Fruit fly (Drosophila melanogaster) whole organism, embryonic: ENCODE data around the gene Klp68D.

Experiments
- Atf-2 ChIP-seq: fragments of 200-800 bp; sonication (Bioruptor generic); optimal IDR thresholded peaks from 2 replicates; lab custom pipeline; 2016; ENCODE audit warnings: missing biosample characterization, missing genetic modification characterization
- B-H1 ChIP-seq: fragments of 200-800 bp; sonication (Bioruptor generic); IDR thresholded peaks from 3 replicates; pipeline ENCODE4 v1.3.6; 2022; ENCODE audit warnings: missing biosample characterization, missing genetic modification characterization
- CG10321 ChIP-seq: fragments of 200-800 bp; sonication (Bioruptor generic); IDR thresholded peaks from 2 replicates; pipeline ENCODE4 v1.3.6; 2022; ENCODE audit warnings: missing biosample characterization, missing genetic modification characterization
- CG10979 ChIP-seq: fragments of 200-800 bp; sonication (Bioruptor generic); optimal IDR thresholded peaks from 2 replicates; lab custom pipeline; 2018; ENCODE audit warnings: missing biosample characterization, mild to moderate bottlenecking, missing genetic modification characterization, moderate library complexity
- CG11093 ChIP-seq: fragments of 200-800 bp; sonication (Bioruptor generic); IDR thresholded peaks from 3 replicates; pipeline ENCODE4 v1.3.6; 2022; ENCODE audit warnings: missing biosample characterization, missing genetic modification characterization
- CG14014 ChIP-seq: fragments of 200-800 bp; sonication (Bioruptor generic); IDR thresholded peaks from 2 replicates; pipeline ENCODE4 v1.3.6; 2022; ENCODE audit warnings: missing biosample characterization, missing genetic modification characterization
- CG16815 ChIP-seq: fragments of 200-800 bp; sonication (Bioruptor generic); optimal IDR thresholded peaks from 3 replicates; lab custom pipeline; 2017; ENCODE audit warnings: missing biosample characterization, mild to moderate bottlenecking, missing genetic modification characterization
- CG1792 ChIP-seq: fragments of 200-800 bp; sonication (Bioruptor generic); optimal IDR thresholded peaks from 2 replicates; lab custom pipeline; 2016; ENCODE audit warnings: missing biosample characterization, missing genetic modification characterization
- CG18011 ChIP-seq: fragments of 200-800 bp; sonication (Bioruptor generic); optimal IDR thresholded peaks from 2 replicates; lab custom pipeline; 2017; ENCODE audit warnings: missing biosample characterization, missing genetic modification characterization, mild to moderate bottlenecking, moderate library complexity, missing genotype
- CG2116 ChIP-seq: fragments of 200-800 bp; sonication (Bioruptor generic); optimal IDR thresholded peaks from 3 replicates; lab custom pipeline; 2018; ENCODE audit warnings: missing biosample characterization, mild to moderate bottlenecking, missing genetic modification characterization
- CG2202 ChIP-seq: fragments of 200-800 bp; sonication (Bioruptor generic); optimal IDR thresholded peaks from 2 replicates; lab custom pipeline; 2018; ENCODE audit warnings: missing biosample characterization, mild to moderate bottlenecking, missing genetic modification characterization
- CG30431 ChIP-seq: fragments of 200-800 bp; sonication (Bioruptor generic); optimal IDR thresholded peaks from 2 replicates; lab custom pipeline; 2017; ENCODE audit warnings: missing biosample characterization, missing genetic modification characterization
- CG32767 ChIP-seq: fragments of 200-800 bp; sonication (Bioruptor generic); IDR thresholded peaks from 2 replicates; pipeline ENCODE4 v1.3.6; 2022; ENCODE audit warnings: missing biosample characterization, missing genetic modification characterization
- CG3726 ChIP-seq: fragments of 200-800 bp; sonication (Bioruptor generic); IDR thresholded peaks from 3 replicates; pipeline ENCODE4, ENCODE4 v1.3.6; 2022; ENCODE audit warnings: missing biosample characterization, missing genetic modification characterization
- CG42726 ChIP-seq: fragments of 200-800 bp; sonication (Bioruptor generic); IDR thresholded peaks from 2 replicates; pipeline ENCODE4 v1.3.6; 2022; ENCODE audit warnings: missing biosample characterization, missing genetic modification characterization; ENCODE audit not compliant: partially characterized antibody
- CG43689 ChIP-seq: fragments of 200-800 bp; sonication (Bioruptor generic); IDR thresholded peaks from 2 replicates; pipeline ENCODE4 v1.3.6; 2022; ENCODE audit warnings: missing biosample characterization, missing genetic modification characterization
- CG4404 ChIP-seq: fragments of 200-800 bp; sonication (Bioruptor generic); IDR thresholded peaks from 2 replicates; pipeline ENCODE4 v1.3.6; 2022; ENCODE audit warnings: missing biosample characterization, missing genetic modification characterization
- CG4854 ChIP-seq: fragments of 200-800 bp; sonication (Bioruptor generic); optimal IDR thresholded peaks from 2 replicates; lab custom pipeline; 2016; ENCODE audit warnings: missing biosample characterization, missing genetic modification characterization, inconsistent platforms
- CG8765 ChIP-seq: fragments of 200-800 bp; sonication (Bioruptor generic); IDR thresholded peaks from 2 replicates; pipeline ENCODE4 v1.3.6; 2022; ENCODE audit warnings: missing biosample characterization, missing genetic modification characterization
- CG9437 ChIP-seq: fragments of 200-800 bp; sonication (Bioruptor generic); optimal IDR thresholded peaks from 2 replicates; lab custom pipeline; 2018; ENCODE audit warnings: missing biosample characterization, mild to moderate bottlenecking, missing genetic modification characterization
- CHES-1-like ChIP-seq: fragments of 200-800 bp; sonication (Bioruptor generic); optimal IDR thresholded peaks from 2 replicates; lab custom pipeline; 2016; ENCODE audit warnings: missing biosample characterization, missing genetic modification characterization
- Chrac-16 ChIP-seq: fragments of 200-800 bp; sonication (Bioruptor generic); optimal IDR thresholded peaks from 3 replicates; lab custom pipeline; 2016; ENCODE audit warnings: missing biosample characterization, missing genetic modification characterization
- Dek ChIP-seq: fragments of 200-800 bp; sonication (Bioruptor generic); optimal IDR thresholded peaks from 3 replicates; lab custom pipeline; 2019; ENCODE audit warnings: missing biosample characterization, mild to moderate bottlenecking, missing genetic modification characterization, moderate library complexity
- Eip74EF ChIP-seq, 2 experiments: fragments of 200-800 bp in 1 of 2; fragments of >200 bp in 1 of 2; sonication (Bioruptor generic) in 1 of 2; optimal IDR thresholded peaks; 2 replicates each; lab custom pipeline; 2017 to 2019; ENCODE audit warnings: missing biosample characterization in 2 of 2, missing genetic modification characterization in 2 of 2, mild to moderate bottlenecking in 1 of 2, moderate library complexity in 1 of 2
- Ets97D ChIP-seq: fragments of 200-800 bp; sonication (Bioruptor generic); optimal IDR thresholded peaks from 3 replicates; lab custom pipeline; 2016; ENCODE audit warnings: missing biosample characterization, missing genetic modification characterization
- Hand ChIP-seq: fragments of 200-800 bp; sonication (Bioruptor generic); optimal IDR thresholded peaks from 2 replicates; lab custom pipeline; 2017; ENCODE audit warnings: mild to moderate bottlenecking, missing biosample characterization, missing genetic modification reagents, missing genetic modification characterization
- Hmx ChIP-seq: fragments of 200-800 bp; sonication (Bioruptor generic); optimal IDR thresholded peaks from 2 replicates; lab custom pipeline; 2016; ENCODE audit warnings: missing biosample characterization, missing genetic modification characterization
- MBD-R2 ChIP-seq: fragments of 200-800 bp; sonication (Bioruptor generic); IDR thresholded peaks from 2 replicates; pipeline ENCODE4 v1.3.6; 2022; ENCODE audit warnings: missing biosample characterization, missing genetic modification characterization
- Max ChIP-seq: fragments of 200-800 bp; sonication (Bioruptor generic); optimal IDR thresholded peaks from 2 replicates; lab custom pipeline; 2016; ENCODE audit warnings: missing biosample characterization, mild to moderate bottlenecking, missing genetic modification characterization
- bigmax ChIP-seq: fragments of 200-800 bp; sonication (Bioruptor generic); optimal IDR thresholded peaks from 2 replicates; lab custom pipeline; 2018; ENCODE audit warnings: missing biosample characterization, mild to moderate bottlenecking, missing genetic modification characterization
- chinmo ChIP-seq: fragments of 200-800 bp; sonication (Bioruptor generic); IDR thresholded peaks from 4 replicates; pipeline ENCODE4 v1.3.6; 2022; ENCODE audit warnings: missing biosample characterization, missing genetic modification characterization; ENCODE audit not compliant: partially characterized antibody
- croc ChIP-seq: fragments of 200-800 bp; sonication (Bioruptor generic); conservative IDR thresholded peaks from 3 replicates; pipeline ENCODE4 v1.3.6; 2022; ENCODE audit warnings: missing biosample characterization, missing genetic modification characterization
- danr ChIP-seq: fragments of 200-800 bp; sonication (Bioruptor generic); IDR thresholded peaks from 2 replicates; pipeline ENCODE4 v1.3.6; 2022; ENCODE audit warnings: missing biosample characterization, missing genetic modification characterization
- en ChIP-seq: fragments of 200-800 bp; sonication (Bioruptor generic); optimal IDR thresholded peaks from 2 replicates; lab custom pipeline; 2016; ENCODE audit warnings: missing biosample characterization, missing genetic modification characterization
- fd64A ChIP-seq: fragments of 200-800 bp; sonication (Bioruptor generic); optimal IDR thresholded peaks from 3 replicates; lab custom pipeline; 2018; ENCODE audit warnings: missing biosample characterization, mild to moderate bottlenecking, missing genetic modification characterization
- ftz-f1 ChIP-seq: fragments of 200-800 bp; sonication (Bioruptor generic); optimal IDR thresholded peaks from 2 replicates; lab custom pipeline; 2016; ENCODE audit warnings: missing biosample characterization, missing genetic modification characterization
- gfzf ChIP-seq: fragments of 200-800 bp; sonication (Bioruptor generic); optimal IDR thresholded peaks from 2 replicates; lab custom pipeline; 2016; ENCODE audit warnings: missing biosample characterization, mild to moderate bottlenecking, missing genetic modification characterization, moderate library complexity
- gro ChIP-seq: fragments of 200-800 bp; sonication (Bioruptor generic); optimal IDR thresholded peaks from 2 replicates; lab custom pipeline; 2016; ENCODE audit warnings: missing biosample characterization, missing genetic modification characterization
- ham ChIP-seq: fragments of 200-800 bp; sonication (Bioruptor generic); IDR thresholded peaks from 2 replicates; pipeline ENCODE4 v1.3.6; 2022; ENCODE audit warnings: missing biosample characterization, missing genetic modification characterization
- hth ChIP-seq: fragments of >200 bp; optimal IDR thresholded peaks from 2 replicates; lab custom pipeline; 2017; ENCODE audit warnings: inconsistent platforms
- knrl ChIP-seq: fragments of 200-800 bp; sonication (Bioruptor generic); IDR thresholded peaks from 3 replicates; pipeline ENCODE4 v1.3.6; 2022; ENCODE audit warnings: missing biosample characterization, missing genetic modification characterization; ENCODE audit not compliant: partially characterized antibody
- lmd ChIP-seq: fragments of 200-800 bp; sonication (Bioruptor generic); IDR thresholded peaks from 2 replicates; pipeline ENCODE4 v1.3.6; 2022; ENCODE audit warnings: missing biosample characterization, missing genetic modification characterization
- lola ChIP-seq, 3 experiments: fragments of >200 bp in 2 of 3; fragments of 200-800 bp in 1 of 3; sonication (Bioruptor generic) in 1 of 3; optimal IDR thresholded peaks; 2 replicates each; lab custom pipeline; 2017 to 2019; ENCODE audit warnings: missing biosample characterization in 3 of 3, missing genetic modification characterization in 3 of 3, mild to moderate bottlenecking in 1 of 3, moderate library complexity in 1 of 3
- lov ChIP-seq, 2 experiments: fragments of 200-800 bp in 1 of 2; fragments of >200 bp in 1 of 2; sonication (Bioruptor generic) in 1 of 2; IDR thresholded peaks in 1 of 2; optimal IDR thresholded peaks in 1 of 2; 2 replicates in 1 of 2; 3 replicates in 1 of 2; pipeline versions ENCODE4 v1.3.6 to Lab custom; 2017 to 2022; ENCODE audit warnings: missing biosample characterization in 1 of 2, missing genetic modification characterization in 1 of 2
- nom ChIP-seq: fragments of 200-800 bp; sonication (Bioruptor generic); optimal IDR thresholded peaks from 2 replicates; lab custom pipeline; 2017; ENCODE audit warnings: missing biosample characterization, missing genetic modification characterization, mild to moderate bottlenecking, moderate library complexity, missing genetic modification reagents
- pb ChIP-seq: fragments of 200-800 bp; sonication (Bioruptor generic); optimal IDR thresholded peaks from 3 replicates; lab custom pipeline; 2016; ENCODE audit warnings: missing biosample characterization, missing genetic modification characterization
- pum ChIP-seq: fragments of 200-800 bp; sonication (Bioruptor generic); optimal IDR thresholded peaks from 2 replicates; lab custom pipeline; 2016; ENCODE audit warnings: missing biosample characterization, missing genetic modification characterization
- pzg ChIP-seq: fragments of 200-800 bp; sonication (Bioruptor generic); optimal IDR thresholded peaks from 3 replicates; lab custom pipeline; 2018; ENCODE audit warnings: missing biosample characterization, mild to moderate bottlenecking, missing genetic modification characterization, moderate library complexity
- sens-2 ChIP-seq: fragments of 200-800 bp; sonication (Bioruptor generic); IDR thresholded peaks from 2 replicates; pipeline ENCODE4 v1.3.6; 2022; ENCODE audit warnings: missing biosample characterization, missing genetic modification characterization
- vvl ChIP-seq: fragments of 200-800 bp; sonication (Bioruptor generic); IDR thresholded peaks from 2 replicates; pipeline ENCODE4 v1.3.6; 2022; ENCODE audit warnings: missing biosample characterization, missing genetic modification characterization
- zen ChIP-seq: fragments of 200-800 bp; sonication (Bioruptor generic); optimal IDR thresholded peaks from 3 replicates; lab custom pipeline; 2018; ENCODE audit warnings: missing biosample characterization, mild to moderate bottlenecking, missing genetic modification characterization, moderate library complexity

Gene Klp68D

DNA sequence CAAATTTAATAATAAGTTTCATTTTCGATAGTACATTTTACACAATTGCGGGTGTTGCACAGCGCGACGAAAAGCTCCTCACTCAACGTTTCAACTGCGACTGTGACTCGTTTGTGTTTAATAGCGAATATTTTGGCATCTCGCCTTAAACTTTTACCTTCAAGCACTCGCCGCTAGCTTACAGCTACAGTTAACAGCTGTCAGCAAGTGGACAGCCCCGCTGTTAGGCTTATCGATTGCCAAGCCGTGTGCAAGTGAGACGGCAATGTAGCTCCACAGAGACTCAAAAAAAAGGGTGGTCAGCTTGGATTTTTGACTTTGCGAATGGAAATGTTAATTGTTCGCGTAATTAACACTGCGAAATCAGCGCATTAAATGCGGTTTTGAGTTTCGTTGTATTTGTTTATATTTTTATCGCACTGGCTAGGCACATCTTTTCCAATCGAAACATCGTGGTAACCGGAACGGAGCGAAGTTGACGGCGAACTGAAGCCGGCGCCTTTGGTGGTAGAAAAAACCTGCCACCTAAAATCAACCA lies 29.6 kb upstream of the Klp68D start, which contains the start of gene loaf (continued):
- no peak for TF ChIP-seq Eip74EF (GFP tag; optimal IDR thresholded peaks at IDR 0.05; lab: Kevin White, UChicago)
- TF ChIP-seq CG32767 (GFP tag; lab: Robert Waterston, UW) = no peak
- TF ChIP-seq CG2202 = no peak
- TF ChIP-seq CG3726 (GFP tag; lab: Robert Waterston, UW) = no peak
- TF ChIP-seq vvl (GFP tag; lab: Robert Waterston, UW) = no peak
- peak; percentile 0 for TF ChIP-seq ftz-f1 (GFP tag; lab: Kevin White, UChicago)
- no peak for TF ChIP-seq croc (GFP tag; lab: Robert Waterston, UW)
- TF ChIP-seq CG10979 (tag; lab: Kevin White, UChicago) = no peak
- TF ChIP-seq B-H1 (GFP tag; lab: Robert Waterston, UW) = no peak
- peak; percentile 83 for TF ChIP-seq CG10321 (GFP tag; lab: Robert Waterston, UW)
- no peak for TF ChIP-seq lov (optimal IDR thresholded peaks at IDR 0.05; lab: Kevin White, UChicago)
- no peak for TF ChIP-seq lov (GFP tag; IDR thresholded peaks at IDR 0.05; lab: Robert Waterston, UW)
- no peak for TF ChIP-seq hth
- no peak for TF ChIP-seq CG1792 (GFP tag; lab: Kevin White, UChicago)
- TF ChIP-seq Hmx (GFP tag; lab: Kevin White, UChicago) = no peak
- no peak for TF ChIP-seq CG2116
- TF ChIP-seq CG4404 (GFP tag; lab: Robert Waterston, UW) = no peak
- 0 out of 2 replicates have a peak, but pooled peaks have one; percentile 20 for TF ChIP-seq MBD-R2 (GFP tag; lab: Robert Waterston, UW)
- no peak for TF ChIP-seq pb (GFP tag; lab: Kevin White, UChicago)
- TF ChIP-seq CG8765 = no peak
- TF ChIP-seq pzg = peak; percentile 26
- no peak for TF ChIP-seq lmd
- TF ChIP-seq CG9437 = no peak
- TF ChIP-seq lola (GFP tag; optimal IDR thresholded peaks at IDR 0.05; lab: Kevin White, UChicago) = no peak
- TF ChIP-seq CG18011 (GFP tag; lab: Kevin White, UChicago) = no peak
- no peak for TF ChIP-seq Atf-2 (GFP tag; lab: Kevin White, UChicago)
- TF ChIP-seq Max (GFP tag; lab: Kevin White, UChicago) = no peak
- no peak for TF ChIP-seq CG16815 (GFP tag; lab: Kevin White, UChicago)
- no peak for TF ChIP-seq Dek
- TF ChIP-seq CG43689 = no peak
- no peak for TF ChIP-seq CG14014
- TF ChIP-seq pum (GFP tag; lab: Kevin White, UChicago) = no peak
- no peak for TF ChIP-seq Hand
- TF ChIP-seq sens-2 (GFP tag; lab: Robert Waterston, UW) = no peak
- no peak for TF ChIP-seq zen (tag; lab: Kevin White, UChicago)
- TF ChIP-seq gro = no peak
- no peak for TF ChIP-seq en (GFP tag; lab: Kevin White, UChicago)
- no peak for TF ChIP-seq CG30431 (GFP tag; lab: Kevin White, UChicago)
- no peak for TF ChIP-seq danr (GFP tag; lab: Robert Waterston, UW)
- no peak; the same call in 2 of the 3 replicates for TF ChIP-seq knrl (GFP tag; lab: Robert Waterston, UW)
- TF ChIP-seq nom (GFP tag; lab: Kevin White, UChicago) = no peak
- TF ChIP-seq CG4854 (GFP tag; lab: Kevin White, UChicago) = no peak
- TF ChIP-seq chinmo = 0 out of 4 replicates have a peak, but pooled peaks have one; percentile 54
- TF ChIP-seq CG42726 (GFP tag; lab: Robert Waterston, UW) = no peak
- TF ChIP-seq CHES-1-like (GFP tag; lab: Kevin White, UChicago) = no peak
- TF ChIP-seq gfzf = no peak
- no peak for TF ChIP-seq ham
- no peak for TF ChIP-seq bigmax
- TF ChIP-seq fd64A (GFP tag; lab: Kevin White, UChicago) = no peak
- TF ChIP-seq Chrac-16 (GFP tag; lab: Kevin White, UChicago) = no peak
- TF ChIP-seq Ets97D (GFP tag; lab: Kevin White, UChicago) = no peak
- no peak for TF ChIP-seq CG11093
